Worm (Caenorhabditis elegans): ENCODE results near the gene tag-340.

The tag-340 gene

ce11 chrIII:4930154-4930679, 29.9 kb downstream of the tag-340 start, which contains the start of gene set-2 (continued):
- TF ChIP-seq mxl-3 (GFP tag; optimal IDR thresholded peaks at IDR 0.05) (peak; percentile 43), mdl-1 (tag; optimal IDR thresholded peaks at IDR 0.05) (no peak), hif-1 (tag; optimal IDR thresholded peaks at IDR 0.05) (peak in 1 of 2 experiments; percentile 89)

- TF ChIP-seq nhr-48 (tag; optimal IDR thresholded peaks at IDR 0.05) (no peak), ceh-20 (GFP tag; IDR thresholded peaks at IDR 0.05) (no peak), lim-7 (GFP tag; IDR thresholded peaks at IDR 0.05) (no peak), dmd-6 (GFP tag; IDR thresholded peaks at IDR 0.05) (no peak), duxl-1 (tag; optimal IDR thresholded peaks at IDR 0.05; ENCODE audit: poor library complexity) (no peak), ceh-62 (tag; optimal IDR thresholded peaks at IDR 0.05) (no peak), vab-7 (GFP tag; IDR thresholded peaks at IDR 0.05) (no peak), set-16 (GFP tag; IDR thresholded peaks at IDR 0.05) (no peak), zip-11 (GFP tag; IDR thresholded peaks at IDR 0.05) (no peak), unc-62 (GFP tag; optimal IDR thresholded peaks at IDR 0.05 in 1 of 2) (no peak), unc-62 (tag; optimal IDR thresholded peaks at IDR 0.05) (no peak)
Measured at ce11 chrIII:4932203-4932699, 31.9 kb downstream of the tag-340 start, which contains the start of the genes C26E6.12 and eri-9. C26E6.12 (minus strand) TSS chrIII:4932253. eri-9 (plus strand) TSS chrIII:4932450.

ce11 chrIII:4934896-4935628, 34.8 kb downstream of the tag-340 start, which contains the start of gene mrps-18C:
mrps-18C (plus strand) TSS chrIII:4935578.
- TF ChIP-seq hlh-11 (tag; optimal IDR thresholded peaks at IDR 0.05) (no peak), nhr-28 (tag; optimal IDR thresholded peaks at IDR 0.05) (no peak), snpc-4 (tag; optimal IDR thresholded peaks at IDR 0.05) (no peak), egl-43 (GFP tag; IDR thresholded peaks at IDR 0.05) (no peak), unc-62 (GFP tag; optimal IDR thresholded peaks at IDR 0.05 in 1 of 2) (peak in 1 of 2 experiments; percentile 28), unc-62 (tag; optimal IDR thresholded peaks at IDR 0.05) (no peak), zfp-3 (GFP tag; conservative IDR thresholded peaks at IDR 0.05) (no peak), php-3 (GFP tag; IDR thresholded peaks at IDR 0.05) (no peak), mes-2 (tag; optimal IDR thresholded peaks at IDR 0.05; ENCODE audit: poor library complexity, severe bottlenecking) (peak; percentile 59), nhr-6 (tag; optimal IDR thresholded peaks at IDR 0.05) (no peak), spr-1 (tag; optimal IDR thresholded peaks at IDR 0.05) (no peak), Y105C5A.15 (GFP tag; IDR thresholded peaks at IDR 0.05) (no peak), F10B5.3 (tag; optimal IDR thresholded peaks at IDR 0.05) (no peak), mxl-3 (GFP tag; optimal IDR thresholded peaks at IDR 0.05) (no peak), F37D6.2 (tag; optimal IDR thresholded peaks at IDR 0.05) (no peak), dpl-1 (GFP tag; optimal IDR thresholded peaks at IDR 0.05) (peak; percentile 40), duxl-1 (tag; optimal IDR thresholded peaks at IDR 0.05; ENCODE audit: poor library complexity) (no peak), hlh-30 (tag; optimal IDR thresholded peaks at IDR 0.05; ENCODE audit: insufficient read depth) (no peak), lsy-2 (tag; optimal IDR thresholded peaks at IDR 0.05) (peak in 1 of 2 experiments; percentile 52), dmd-9 (GFP tag; IDR thresholded peaks at IDR 0.05) (no peak), tag-97 (GFP tag; IDR thresholded peaks at IDR 0.05) (no peak), mdl-1 (tag; optimal IDR thresholded peaks at IDR 0.05) (no peak), Y48G9A.11 (GFP tag; IDR thresholded peaks at IDR 0.05) (peak; percentile 60; the same call in 1 of the 2 replicates), ceh-44 (GFP tag; IDR thresholded peaks at IDR 0.05) (no peak), T20F7.1 (GFP tag; optimal IDR thresholded peaks at IDR 0.05) (peak; percentile 93), nhr-237 (tag; optimal IDR thresholded peaks at IDR 0.05) (no peak), D1046.2 (GFP tag; IDR thresholded peaks at IDR 0.05) (no peak), zip-11 (GFP tag; IDR thresholded peaks at IDR 0.05) (no peak), Y5F2A.4 (GFP tag; optimal IDR thresholded peaks at IDR 0.05) (no peak), aha-1 (tag) (peak; percentile 73)
